3 fruit fly cellular contexts compared by ENCODE assay signal in the genomic region with DNA sequence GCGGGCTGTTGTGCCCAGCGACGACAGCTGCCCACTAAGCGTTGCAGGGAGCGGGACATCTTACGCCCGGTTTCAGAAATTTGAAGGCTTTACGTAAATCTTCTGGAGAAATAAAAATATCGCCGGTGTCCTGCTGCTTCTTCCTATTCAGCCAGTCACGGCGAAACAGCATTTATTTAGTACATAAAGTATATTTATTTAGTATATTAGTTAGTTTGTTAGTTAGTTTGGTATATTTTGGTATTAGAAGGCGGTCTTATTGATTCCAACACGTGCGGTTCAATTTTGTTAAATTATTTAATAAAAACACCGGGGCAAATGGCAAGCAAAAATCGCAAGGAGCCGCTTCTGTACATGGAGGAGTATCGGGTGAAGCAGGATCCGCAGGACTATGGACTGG.
A peak's percentile ranks its signal among the peaks of the same experiment; 100 is the strongest.
TF ChIP-seq lines count a peak whose summit lies in the region.

A gene (minus strand): TSS at position 169 of the 400 bp plus-strand sequence.
A gene (plus strand): TSS at position 238 of the 400 bp plus-strand sequence.

- TF ChIP-seq CTCF in whole organism, embryonic (GFP tag; optimal IDR thresholded peaks at IDR 0.05; lab: Kevin White, UChicago): no peak

TF ChIP-seq in whole organism, adult, 20 proteins besides CTCF, POLR2A, EP300 and RAD21:
- peak; percentile 87 for TF ChIP-seq Mnt (GFP tag; optimal IDR thresholded peaks at IDR 0.05; lab: Kevin White, UChicago)
- no peak for TF ChIP-seq pad (GFP tag; optimal IDR thresholded peaks at IDR 0.05; lab: Kevin White, UChicago)
- TF ChIP-seq Crg-1 (GFP tag; optimal IDR thresholded peaks at IDR 0.05; lab: Kevin White, UChicago): no peak

TF ChIP-seq in whole organism, embryonic, 481 proteins besides CTCF, POLR2A, EP300 and RAD21:
- TF ChIP-seq CG17385 (GFP tag; optimal IDR thresholded peaks at IDR 0.05; lab: Kevin White, UChicago) (peak; percentile 89), Max (GFP tag; optimal IDR thresholded peaks at IDR 0.05; lab: Kevin White, UChicago) (peak; percentile 33), E2f1 (GFP tag; IDR thresholded peaks at IDR 0.05; lab: Robert Waterston, UW) (no peak), lov (optimal IDR thresholded peaks at IDR 0.05; lab: Kevin White, UChicago) (no peak), lov (GFP tag; IDR thresholded peaks at IDR 0.05; lab: Robert Waterston, UW) (no peak), CG13296 (GFP tag; optimal IDR thresholded peaks at IDR 0.05; lab: Kevin White, UChicago) (no peak), BEAF-32 (GFP tag; optimal IDR thresholded peaks at IDR 0.05; lab: Kevin White, UChicago) (peak; percentile 31), CG9797 (GFP tag; optimal IDR thresholded peaks at IDR 0.05; lab: Kevin White, UChicago) (peak; percentile 55), E2f2 (GFP tag; IDR thresholded peaks at IDR 0.05; lab: Robert Waterston, UW) (peak; percentile 34; the same call in 1 of the 2 replicates), stwl (tag; optimal IDR thresholded peaks at IDR 0.05; lab: Kevin White, UChicago) (peak; percentile 19), gfzf (GFP tag; optimal IDR thresholded peaks at IDR 0.05; lab: Kevin White, UChicago) (peak; percentile 49), dm (GFP tag; optimal IDR thresholded peaks at IDR 0.05; lab: Kevin White, UChicago) (peak; percentile 36), pzg (GFP tag; optimal IDR thresholded peaks at IDR 0.05; lab: Kevin White, UChicago) (peak; percentile 46), CG1529 (GFP tag; optimal IDR thresholded peaks at IDR 0.05; lab: Kevin White, UChicago) (no peak), bigmax (GFP tag; optimal IDR thresholded peaks at IDR 0.05; lab: Kevin White, UChicago) (peak; percentile 68), Dp (GFP tag; optimal IDR thresholded peaks at IDR 0.05; lab: Kevin White, UChicago) (peak; percentile 19), trem (tag; optimal IDR thresholded peaks at IDR 0.05; lab: Kevin White, UChicago) (peak; percentile 7), fd96Cb (tag; optimal IDR thresholded peaks at IDR 0.05; lab: Kevin White, UChicago) (no peak), MBD-R2 (GFP tag; IDR thresholded peaks at IDR 0.05; lab: Robert Waterston, UW) (0 out of 2 replicates have a peak, but pooled peaks have one; percentile 33), CG3838 (GFP tag; optimal IDR thresholded peaks at IDR 0.05; lab: Kevin White, UChicago) (no peak), YL-1 (GFP tag; optimal IDR thresholded peaks at IDR 0.05; lab: Kevin White, UChicago) (peak; percentile 58), MESR4 (GFP tag; optimal IDR thresholded peaks at IDR 0.05; lab: Kevin White, UChicago) (peak; percentile 44), CG34422 (GFP tag; IDR thresholded peaks at IDR 0.05; lab: Robert Waterston, UW) (peak; percentile 18; the same call in 1 of the 3 replicates)

TF ChIP-seq in whole organism, wandering third instar larva, 38 proteins besides CTCF, POLR2A, EP300 and RAD21:
- TF ChIP-seq GATAd (GFP tag; optimal IDR thresholded peaks at IDR 0.05; lab: Kevin White, UChicago) (no peak), Dfd (GFP tag; optimal IDR thresholded peaks at IDR 0.05; lab: Kevin White, UChicago) (no peak), Myc (optimal IDR thresholded peaks at IDR 0.05; lab: Kevin White, UChicago) (peak; percentile 1)
TF ChIP-seq in whole organism, wandering third instar larva: peak in this region for 1.
